Fruit fly (Drosophila melanogaster): Measurements from ENCODE around the gene CG10175.

- TF ChIP-seq sob (GFP tag; IDR thresholded peaks at IDR 0.05) (no peak), sim (GFP tag; IDR thresholded peaks at IDR 0.05) (no peak), Lpt (GFP tag; optimal IDR thresholded peaks at IDR 0.05) (no peak), amos (GFP tag; IDR thresholded peaks at IDR 0.05; ENCODE audit: partially characterized antibody) (no peak), Blimp-1 (GFP tag; optimal IDR thresholded peaks at IDR 0.05) (no peak), CG14710 (tag; optimal IDR thresholded peaks at IDR 0.05) (no peak), z (GFP tag; IDR thresholded peaks at IDR 0.05) (no peak), Bdp1 (GFP tag; optimal IDR thresholded peaks at IDR 0.05) (no peak)
Measured at dm6 chr3R:23497241-23497640, 33.5 kb downstream of the CG10175 start.
